Fruit fly (Drosophila melanogaster) whole organism, wandering third instar larva: ENCODE data around the gene obst-E.

ENCODE experiments used
- GATAd ChIP-seq: sonication (Bioruptor generic); optimal IDR thresholded peaks from 2 replicates; lab custom pipeline; 2016; ENCODE audit warnings: missing biosample characterization, missing genetic modification characterization
- Hr78 ChIP-seq: fragments of >200 bp; optimal IDR thresholded peaks from 2 replicates; lab custom pipeline; 2017; ENCODE audit warnings: missing biosample characterization, missing genetic modification characterization
- OdsH ChIP-seq: fragments of 200-800 bp; sonication (Bioruptor generic); optimal IDR thresholded peaks from 2 replicates; lab custom pipeline; 2016; ENCODE audit warnings: missing biosample characterization, mild to moderate bottlenecking, missing genetic modification characterization
- br ChIP-seq: fragments of 200-800 bp; sonication (Bioruptor generic); optimal IDR thresholded peaks from 2 replicates; lab custom pipeline; 2016; ENCODE audit warnings: missing biosample characterization, missing genetic modification characterization
- brk ChIP-seq: fragments of 200-800 bp; sonication (Bioruptor generic); optimal IDR thresholded peaks from 2 replicates; lab custom pipeline; 2016; ENCODE audit warnings: missing biosample characterization, mild to moderate bottlenecking, missing genetic modification characterization
- foxo ChIP-seq, 2 experiments: fragments of 200-800 bp; sonication (Bioruptor generic); optimal IDR thresholded peaks; 2 replicates in 1 of 2; 3 replicates in 1 of 2; lab custom pipeline; 2016 to 2017; ENCODE audit warnings: missing biosample characterization in 2 of 2, missing genetic modification characterization in 2 of 2
- h ChIP-seq: fragments of 200-800 bp; sonication (Bioruptor generic); optimal IDR thresholded peaks from 3 replicates; lab custom pipeline; 2016; ENCODE audit warnings: missing biosample characterization, mild to moderate bottlenecking, missing genetic modification characterization
- lola ChIP-seq: fragments of >200 bp; optimal IDR thresholded peaks from 2 replicates; lab custom pipeline; 2017; ENCODE audit warnings: missing biosample characterization, missing genetic modification characterization
- usp ChIP-seq: fragments of >200 bp; optimal IDR thresholded peaks from 2 replicates; lab custom pipeline; 2017; ENCODE audit warnings: missing biosample characterization, missing genetic modification characterization

- no peak for TF ChIP-seq foxo (GFP tag; optimal IDR thresholded peaks at IDR 0.05; lab: Kevin White, UChicago)
- no peak for TF ChIP-seq brk (GFP tag; lab: Kevin White, UChicago)
- TF ChIP-seq OdsH (GFP tag; lab: Kevin White, UChicago), result no peak
- TF ChIP-seq usp (GFP tag; lab: Kevin White, UChicago), result no peak
- no peak for TF ChIP-seq GATAd (GFP tag; lab: Kevin White, UChicago)
- TF ChIP-seq Hr78 (GFP tag; lab: Kevin White, UChicago), result no peak
- no peak for TF ChIP-seq br (GFP tag; lab: Kevin White, UChicago)
- no peak for TF ChIP-seq h (GFP tag; lab: Kevin White, UChicago)
- no peak for TF ChIP-seq lola (GFP tag; lab: Kevin White, UChicago)
Observed at dm6 chr2L:5798629-5799028, 32.7 kb upstream of the obst-E start.
